Worm (Caenorhabditis elegans): ENCODE measurements around the gene B0244.17.

DNA sequence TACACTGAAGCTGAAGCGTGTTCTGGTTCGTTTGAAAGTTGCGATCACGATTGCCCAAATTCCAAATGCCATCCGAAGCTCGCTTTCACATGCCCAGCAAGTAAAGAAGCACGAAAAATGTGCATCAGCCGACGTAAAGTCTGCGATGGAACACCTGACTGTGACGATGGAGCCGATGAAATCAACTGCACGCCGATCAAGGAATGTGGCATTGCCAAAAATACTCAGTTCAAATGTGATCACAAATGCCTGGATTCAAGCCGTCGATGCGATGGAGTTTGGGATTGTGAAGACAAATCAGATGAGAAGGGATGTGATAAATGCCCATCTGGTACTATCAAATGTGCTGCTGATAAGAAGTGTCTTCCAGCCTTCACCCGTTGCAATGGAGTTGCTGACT lies 3.7 kb upstream of the B0244.17 start:
- TF ChIP-seq flt-1 (GFP tag; IDR thresholded peaks at IDR 0.05) (no peak), B0310.2 (tag; optimal IDR thresholded peaks at IDR 0.05) (no peak), ets-7 (tag; optimal IDR thresholded peaks at IDR 0.05) (no peak), ama-1 (optimal IDR thresholded peaks at IDR 0.05) (no peak), aly-1 (tag; optimal IDR thresholded peaks at IDR 0.05) (no peak), hmbx-1 (tag; optimal IDR thresholded peaks at IDR 0.05) (no peak), tbx-11 (GFP tag; IDR thresholded peaks at IDR 0.05) (no peak), tra-4 (tag; optimal IDR thresholded peaks at IDR 0.05) (no peak), pes-1 (GFP tag; IDR thresholded peaks at IDR 0.05) (no peak), tbx-37 (GFP tag; conservative IDR thresholded peaks at IDR 0.05) (no peak), hnd-1 (tag; optimal IDR thresholded peaks at IDR 0.05) (no peak)

All from whole organism, early embryonic.